Worm (Caenorhabditis elegans): ENCODE results near the gene chil-9.
A peak's percentile ranks its signal among the peaks of the same experiment; 100 is the strongest.

chil-9 gene

ce11 chrII:9845239-9845638, at the start of gene chil-9:
Gene chil-9, minus strand, starts transcription at chrII:9845339.
- TF ChIP-seq mab-5 (tag; optimal IDR thresholded peaks at IDR 0.05) (no peak), nhr-237 (tag; optimal IDR thresholded peaks at IDR 0.05) (no peak), nhr-12 (tag; optimal IDR thresholded peaks at IDR 0.05) (no peak), ztf-1 (GFP tag; conservative IDR thresholded peaks at IDR 0.05) (no peak), Y55F3AM.14 (GFP tag; optimal IDR thresholded peaks at IDR 0.05) (no peak), sma-9 (GFP tag; optimal IDR thresholded peaks at IDR 0.05) (no peak), sma-9 (tag; optimal IDR thresholded peaks at IDR 0.05) (no peak), blmp-1 (tag; optimal IDR thresholded peaks at IDR 0.05; ENCODE audit: insufficient read depth) (no peak), dmd-4 (tag; optimal IDR thresholded peaks at IDR 0.05) (no peak), crh-2 (tag; optimal IDR thresholded peaks at IDR 0.05) (no peak), C34F6.9 (tag; optimal IDR thresholded peaks at IDR 0.05) (no peak), lsy-2 (tag; optimal IDR thresholded peaks at IDR 0.05) (no peak), sma-3 (GFP tag; optimal IDR thresholded peaks at IDR 0.05) (no peak)

- no peak for TF ChIP-seq blmp-1 (tag; optimal IDR thresholded peaks at IDR 0.05; ENCODE audit: insufficient read depth)
- no peak for TF ChIP-seq ceh-82 (tag; optimal IDR thresholded peaks at IDR 0.05)
- no peak for TF ChIP-seq ama-1 (optimal IDR thresholded peaks at IDR 0.05)
- no peak for TF ChIP-seq ztf-11 (tag; optimal IDR thresholded peaks at IDR 0.05)
- TF ChIP-seq zag-1 (tag; optimal IDR thresholded peaks at IDR 0.05), result no peak
- TF ChIP-seq lin-11 (tag; optimal IDR thresholded peaks at IDR 0.05), result no peak
- no peak for TF ChIP-seq ztf-1 (GFP tag; conservative IDR thresholded peaks at IDR 0.05)
- TF ChIP-seq peb-1 (tag; optimal IDR thresholded peaks at IDR 0.05), result no peak
- no peak for TF ChIP-seq R02D3.7 (tag; optimal IDR thresholded peaks at IDR 0.05)
Observed at ce11 chrII:9894435-9894834, 49.3 kb upstream of the chil-9 start, which contains the start of gene F26C11.1. Gene F26C11.1, plus strand, starts transcription at chrII:9894735.

- TF ChIP-seq ceh-16 (tag; optimal IDR thresholded peaks at IDR 0.05) (no peak), aly-2 (tag; optimal IDR thresholded peaks at IDR 0.05) (no peak), lin-11 (tag; optimal IDR thresholded peaks at IDR 0.05) (no peak), sem-4 (tag; optimal IDR thresholded peaks at IDR 0.05) (peak; percentile 53), nhr-6 (tag; optimal IDR thresholded peaks at IDR 0.05) (no peak), blmp-1 (tag; optimal IDR thresholded peaks at IDR 0.05; ENCODE audit: insufficient read depth) (peak; percentile 32), elt-1 (tag; optimal IDR thresholded peaks at IDR 0.05) (no peak), nhr-12 (tag; optimal IDR thresholded peaks at IDR 0.05) (no peak), dmd-4 (tag; optimal IDR thresholded peaks at IDR 0.05) (no peak), nhr-23 (tag; optimal IDR thresholded peaks at IDR 0.05) (no peak), nhr-237 (tag; optimal IDR thresholded peaks at IDR 0.05) (no peak), snpc-4 (tag; optimal IDR thresholded peaks at IDR 0.05) (no peak), nhr-21 (tag; optimal IDR thresholded peaks at IDR 0.05) (no peak), crh-2 (tag; optimal IDR thresholded peaks at IDR 0.05) (peak; percentile 48), sma-9 (GFP tag; optimal IDR thresholded peaks at IDR 0.05) (peak; percentile 34), sma-9 (tag; optimal IDR thresholded peaks at IDR 0.05) (no peak), ztf-4 (tag; optimal IDR thresholded peaks at IDR 0.05) (no peak), elt-3 (tag; optimal IDR thresholded peaks at IDR 0.05) (no peak), ceh-82 (tag; optimal IDR thresholded peaks at IDR 0.05) (no peak), skn-1 (tag; optimal IDR thresholded peaks at IDR 0.05) (no peak), F13H6.1 (tag; optimal IDR thresholded peaks at IDR 0.05) (peak; percentile 0), mdl-1 (tag; optimal IDR thresholded peaks at IDR 0.05) (no peak), ama-1 (optimal IDR thresholded peaks at IDR 0.05) (no peak), nhr-10 (tag; optimal IDR thresholded peaks at IDR 0.05) (no peak), lin-13 (GFP tag; optimal IDR thresholded peaks at IDR 0.05) (peak; percentile 15), nhr-11 (tag; optimal IDR thresholded peaks at IDR 0.05) (no peak), unc-39 (tag; optimal IDR thresholded peaks at IDR 0.05) (no peak), ztf-1 (GFP tag; conservative IDR thresholded peaks at IDR 0.05) (no peak), Y55F3AM.14 (GFP tag; optimal IDR thresholded peaks at IDR 0.05) (no peak), gmeb-1 (tag; optimal IDR thresholded peaks at IDR 0.05) (peak; percentile 53), egl-27 (tag; optimal IDR thresholded peaks at IDR 0.05) (no peak), ztf-11 (tag; optimal IDR thresholded peaks at IDR 0.05) (no peak), mab-5 (tag; optimal IDR thresholded peaks at IDR 0.05) (no peak), R02D3.7 (tag; optimal IDR thresholded peaks at IDR 0.05) (no peak), peb-1 (tag; optimal IDR thresholded peaks at IDR 0.05) (no peak), alr-1 (tag; optimal IDR thresholded peaks at IDR 0.05) (no peak), nhr-77 (tag; optimal IDR thresholded peaks at IDR 0.05) (no peak), nhr-129 (tag; optimal IDR thresholded peaks at IDR 0.05) (peak; percentile 48), mbf-1 (tag; optimal IDR thresholded peaks at IDR 0.05) (no peak), C34F6.9 (tag; optimal IDR thresholded peaks at IDR 0.05) (peak; percentile 58), lin-39 (tag; optimal IDR thresholded peaks at IDR 0.05) (no peak), unc-62 (GFP tag; optimal IDR thresholded peaks at IDR 0.05) (no peak), nhr-25 (tag; optimal IDR thresholded peaks at IDR 0.05) (no peak), fos-1 (tag; optimal IDR thresholded peaks at IDR 0.05) (peak; percentile 6), lsy-2 (tag; optimal IDR thresholded peaks at IDR 0.05) (peak; percentile 90 to 98), unc-55 (GFP tag; optimal IDR thresholded peaks at IDR 0.05) (peak; percentile 74), sma-3 (GFP tag; optimal IDR thresholded peaks at IDR 0.05) (peak; percentile 53), zag-1 (tag; optimal IDR thresholded peaks at IDR 0.05) (no peak)
Observed at ce11 chrII:9892409-9892808, 47.3 kb upstream of the chil-9 start, which contains the start of gene C08H9.16. Gene C08H9.16, plus strand, starts transcription at chrII:9892778.

Measured in whole organism, L2 larva.